Worm (Caenorhabditis elegans): ENCODE measurements around the gene F46F2.3.

F46F2.3 gene

DNA sequence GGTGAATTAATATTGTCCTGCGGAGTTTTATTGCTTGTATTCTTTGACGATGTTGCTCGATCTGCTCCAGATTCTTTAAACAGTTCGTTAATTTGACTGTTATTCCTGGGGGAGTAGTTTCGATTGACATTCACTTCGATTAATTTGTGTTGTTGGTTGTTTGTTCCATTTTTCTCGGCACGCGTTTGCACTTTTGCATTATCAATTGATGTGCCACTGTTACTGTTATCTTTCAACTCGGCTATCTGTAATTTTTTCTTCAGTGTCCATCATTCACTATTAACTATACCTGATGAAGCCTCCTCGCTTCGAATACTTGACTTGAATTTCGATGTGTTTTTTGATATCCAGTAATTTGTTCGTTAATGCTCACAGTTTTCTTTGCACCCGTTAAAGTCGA lies 30.9 kb downstream of the F46F2.3 start:
- TF ChIP-seq efl-1 (optimal IDR thresholded peaks at IDR 0.05) (no peak), efl-1 (GFP tag; optimal IDR thresholded peaks at IDR 0.05 in 1 of 2) (peak in 1 of 2 experiments; percentile 84), pag-3 (tag; optimal IDR thresholded peaks at IDR 0.05; ENCODE audit: borderline replicate concordance, insufficient read depth) (no peak), elt-2 (tag; optimal IDR thresholded peaks at IDR 0.05) (peak; percentile 8), nhr-84 (tag; optimal IDR thresholded peaks at IDR 0.05) (no peak)

DNA sequence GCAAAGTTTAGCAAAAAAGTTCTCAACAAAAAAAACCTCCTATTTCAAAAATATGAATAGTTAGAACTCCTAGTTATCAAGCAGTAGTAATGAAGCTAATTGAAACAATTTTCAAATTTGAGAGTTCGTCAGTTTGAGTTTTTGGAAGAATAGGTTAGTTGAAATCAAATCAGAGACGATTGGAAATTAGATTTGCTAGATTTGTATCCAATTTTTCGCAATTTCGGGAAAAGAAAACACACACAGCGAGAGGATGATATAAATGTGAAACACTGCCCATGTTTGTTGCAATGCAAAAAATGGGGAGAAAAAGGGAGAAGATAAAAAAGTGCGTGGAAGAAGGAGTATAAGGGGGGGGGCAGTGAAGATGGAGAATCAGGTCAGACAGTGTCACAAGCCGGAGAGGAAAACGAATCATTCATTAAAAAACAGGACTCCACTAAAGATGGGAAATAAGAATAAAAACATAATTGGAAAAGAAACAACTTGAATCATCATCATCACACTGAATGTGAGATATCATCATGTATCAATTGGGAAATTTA lies 34.8 kb downstream of the F46F2.3 start:
- no peak for TF ChIP-seq dsc-1 (tag; optimal IDR thresholded peaks at IDR 0.05)
- TF ChIP-seq nhr-71 (tag; optimal IDR thresholded peaks at IDR 0.05): peak; percentile 7
- peak in 1 of 2 experiments; percentile 1 for TF ChIP-seq lsy-2 (tag; optimal IDR thresholded peaks at IDR 0.05)
- no peak for TF ChIP-seq aly-2 (tag; optimal IDR thresholded peaks at IDR 0.05)
- TF ChIP-seq nhr-237 (tag; optimal IDR thresholded peaks at IDR 0.05): no peak
- TF ChIP-seq swsn-7 (tag; optimal IDR thresholded peaks at IDR 0.05): no peak
- no peak for TF ChIP-seq xbp-1 (tag; optimal IDR thresholded peaks at IDR 0.05)
- no peak for TF ChIP-seq fkh-10 (GFP tag; optimal IDR thresholded peaks at IDR 0.05)
- TF ChIP-seq hlh-17 (GFP tag; optimal IDR thresholded peaks at IDR 0.05; ENCODE audit: borderline replicate concordance): no peak
- TF ChIP-seq pqm-1 (tag; optimal IDR thresholded peaks at IDR 0.05): no peak
- TF ChIP-seq fkh-8 (tag; optimal IDR thresholded peaks at IDR 0.05): no peak
- no peak for TF ChIP-seq mep-1 (tag; optimal IDR thresholded peaks at IDR 0.05)
- TF ChIP-seq lin-15B (tag; optimal IDR thresholded peaks at IDR 0.05): no peak
- TF ChIP-seq isw-1 (GFP tag; IDR thresholded peaks at IDR 0.05): no peak
- peak; percentile 86 for TF ChIP-seq blmp-1 (tag; optimal IDR thresholded peaks at IDR 0.05)
- TF ChIP-seq lin-14 (GFP tag; optimal IDR thresholded peaks at IDR 0.05): peak; percentile 65
- peak; percentile 10 for TF ChIP-seq tbx-2 (tag; optimal IDR thresholded peaks at IDR 0.05)

DNA sequence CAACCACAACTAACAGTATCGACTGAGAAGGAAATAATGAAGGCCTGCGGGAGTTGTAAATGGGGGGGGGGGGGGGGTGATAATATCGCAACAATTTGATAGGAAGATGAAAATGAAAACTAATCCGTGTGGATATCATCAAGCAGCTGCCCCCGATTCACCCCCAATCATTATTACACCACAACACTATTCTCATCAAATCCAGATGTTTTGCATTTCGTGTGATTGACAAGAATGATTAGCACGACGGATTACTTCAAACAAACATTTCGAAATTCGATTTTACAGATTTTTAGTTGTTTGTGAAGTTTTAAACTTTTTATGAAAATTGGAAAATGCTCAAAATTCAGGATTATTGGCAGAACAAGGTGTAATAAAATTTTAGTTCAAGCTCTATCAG lies 36.0 kb downstream of the F46F2.3 start:
- TF ChIP-seq fkh-4 (tag; optimal IDR thresholded peaks at IDR 0.05; ENCODE audit: borderline replicate concordance) (peak; percentile 88), elt-2 (tag; optimal IDR thresholded peaks at IDR 0.05) (no peak), elt-3 (tag; optimal IDR thresholded peaks at IDR 0.05) (no peak), unc-98 (GFP tag; IDR thresholded peaks at IDR 0.05) (no peak), nhr-77 (tag; optimal IDR thresholded peaks at IDR 0.05) (no peak), pag-3 (tag; optimal IDR thresholded peaks at IDR 0.05; ENCODE audit: borderline replicate concordance, insufficient read depth) (no peak), mef-2 (tag; optimal IDR thresholded peaks at IDR 0.05) (no peak), mdl-1 (tag; optimal IDR thresholded peaks at IDR 0.05) (no peak), lir-3 (tag; optimal IDR thresholded peaks at IDR 0.05; ENCODE audit: poor library complexity) (no peak), C16A3.4 (tag; optimal IDR thresholded peaks at IDR 0.05) (no peak), hpl-2 (GFP tag; optimal IDR thresholded peaks at IDR 0.05) (no peak), ets-5 (GFP tag; IDR thresholded peaks at IDR 0.05) (no peak), aly-2 (tag; optimal IDR thresholded peaks at IDR 0.05) (no peak), nhr-47 (tag; optimal IDR thresholded peaks at IDR 0.05) (no peak), F16B12.6 (tag; optimal IDR thresholded peaks at IDR 0.05) (no peak), unc-130 (tag; optimal IDR thresholded peaks at IDR 0.05) (peak; percentile 21), tbx-2 (tag; optimal IDR thresholded peaks at IDR 0.05) (no peak), hlh-4 (tag; optimal IDR thresholded peaks at IDR 0.05) (no peak), mep-1 (tag; optimal IDR thresholded peaks at IDR 0.05) (no peak), rnt-1 (tag; optimal IDR thresholded peaks at IDR 0.05) (peak; percentile 56), nhr-28 (tag; optimal IDR thresholded peaks at IDR 0.05) (no peak), ceh-82 (tag; optimal IDR thresholded peaks at IDR 0.05) (no peak), grh-1 (GFP tag; IDR thresholded peaks at IDR 0.05) (no peak), lin-39 (tag; optimal IDR thresholded peaks at IDR 0.05) (no peak), lin-35 (GFP tag; optimal IDR thresholded peaks at IDR 0.05) (no peak), ceh-63 (GFP tag; optimal IDR thresholded peaks at IDR 0.05) (no peak), ztf-11 (tag; optimal IDR thresholded peaks at IDR 0.05) (no peak), sox-4 (tag; optimal IDR thresholded peaks at IDR 0.05) (no peak), nhr-85 (tag) (no peak), pax-3 (tag; optimal IDR thresholded peaks at IDR 0.05) (no peak), zag-1 (tag; optimal IDR thresholded peaks at IDR 0.05) (no peak), nhr-237 (tag; optimal IDR thresholded peaks at IDR 0.05) (no peak), isw-1 (GFP tag; IDR thresholded peaks at IDR 0.05) (no peak), dsc-1 (tag; optimal IDR thresholded peaks at IDR 0.05) (peak; percentile 96), efl-1 (optimal IDR thresholded peaks at IDR 0.05) (no peak), efl-1 (GFP tag; optimal IDR thresholded peaks at IDR 0.05 in 1 of 2) (no peak), ceh-90 (tag; optimal IDR thresholded peaks at IDR 0.05) (no peak)
